Worm (Caenorhabditis elegans): ENCODE results near the gene W04H10.1.

DNA sequence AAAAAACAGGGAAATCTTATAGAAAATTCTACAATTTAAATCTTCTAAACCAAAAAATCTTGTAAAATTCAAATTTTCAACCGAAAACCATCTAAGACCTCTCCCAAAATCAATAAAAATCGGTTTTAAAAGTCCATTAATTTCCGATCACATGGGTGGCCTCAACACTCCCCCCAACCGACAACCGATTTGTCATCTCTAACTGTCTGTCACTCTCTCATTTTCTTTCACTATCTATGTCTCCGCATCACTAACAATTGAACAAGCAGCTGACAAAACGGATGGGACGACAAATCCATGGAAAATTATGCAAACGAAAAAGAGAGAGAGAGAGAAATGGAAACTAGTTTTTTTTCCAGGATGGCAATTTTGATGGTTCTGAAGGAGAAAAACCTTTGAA is 5.9 kb upstream of the W04H10.1 start:
- TF ChIP-seq nhr-77 (tag; optimal IDR thresholded peaks at IDR 0.05) (no peak), nhr-237 (tag; optimal IDR thresholded peaks at IDR 0.05) (no peak), nhr-129 (tag; optimal IDR thresholded peaks at IDR 0.05) (peak; percentile 84), nhr-11 (tag; optimal IDR thresholded peaks at IDR 0.05) (no peak), ceh-82 (tag; optimal IDR thresholded peaks at IDR 0.05) (no peak), egl-27 (tag; optimal IDR thresholded peaks at IDR 0.05) (no peak), lsy-2 (tag; optimal IDR thresholded peaks at IDR 0.05) (peak in 1 of 2 experiments; percentile 77), aly-2 (tag; optimal IDR thresholded peaks at IDR 0.05) (no peak), elt-3 (tag; optimal IDR thresholded peaks at IDR 0.05) (no peak), unc-62 (GFP tag; optimal IDR thresholded peaks at IDR 0.05) (no peak), dmd-4 (tag; optimal IDR thresholded peaks at IDR 0.05) (no peak), nhr-12 (tag; optimal IDR thresholded peaks at IDR 0.05) (no peak)
